Worm (Caenorhabditis elegans) whole organism, L4 larva: ENCODE data around the gene C17E7.13.

Experiments used
- aly-2 ChIP-seq: sonication (generic microtip); optimal IDR thresholded peaks from 2 replicates; lab custom pipeline; 2018; ENCODE audit warnings: missing biosample characterization, missing genetic modification characterization
- daf-19 ChIP-seq: fragments of 200-800 bp; sonication (Bioruptor generic); conservative IDR thresholded peaks from 2 replicates; pipeline ENCODE4 v1.3.6; 2022; ENCODE audit warnings: missing genetic modification characterization, missing compliant biosample characterization
- mdl-1 ChIP-seq, 2 experiments: fragments of 150-350 bp in 1 of 2; sonication (generic microtip) in 1 of 2; optimal IDR thresholded peaks; 2 replicates each; lab custom pipeline; 2014 to 2017; ENCODE audit warnings: missing biosample characterization in 2 of 2, missing genetic modification characterization in 2 of 2
- nhr-28 ChIP-seq: fragments of 150-350 bp; optimal IDR thresholded peaks from 2 replicates; lab custom pipeline; 2014; ENCODE audit warnings: missing biosample characterization, missing genetic modification characterization
- nhr-42 ChIP-seq: fragments of 200-800 bp; sonication (Bioruptor generic); IDR thresholded peaks from 2 replicates; pipeline ENCODE4 v1.3.6; 2022; ENCODE audit warnings: missing genetic modification characterization, missing compliant biosample characterization
- nhr-48 ChIP-seq: sonication (generic microtip); optimal IDR thresholded peaks from 2 replicates; lab custom pipeline; 2016; ENCODE audit warnings: mild to moderate bottlenecking, missing genetic modification characterization, missing compliant biosample characterization
- spr-1 ChIP-seq: sonication (generic microtip); optimal IDR thresholded peaks from 2 replicates; lab custom pipeline; 2016; ENCODE audit warnings: mild to moderate bottlenecking, missing genetic modification characterization, missing compliant biosample characterization

DNA sequence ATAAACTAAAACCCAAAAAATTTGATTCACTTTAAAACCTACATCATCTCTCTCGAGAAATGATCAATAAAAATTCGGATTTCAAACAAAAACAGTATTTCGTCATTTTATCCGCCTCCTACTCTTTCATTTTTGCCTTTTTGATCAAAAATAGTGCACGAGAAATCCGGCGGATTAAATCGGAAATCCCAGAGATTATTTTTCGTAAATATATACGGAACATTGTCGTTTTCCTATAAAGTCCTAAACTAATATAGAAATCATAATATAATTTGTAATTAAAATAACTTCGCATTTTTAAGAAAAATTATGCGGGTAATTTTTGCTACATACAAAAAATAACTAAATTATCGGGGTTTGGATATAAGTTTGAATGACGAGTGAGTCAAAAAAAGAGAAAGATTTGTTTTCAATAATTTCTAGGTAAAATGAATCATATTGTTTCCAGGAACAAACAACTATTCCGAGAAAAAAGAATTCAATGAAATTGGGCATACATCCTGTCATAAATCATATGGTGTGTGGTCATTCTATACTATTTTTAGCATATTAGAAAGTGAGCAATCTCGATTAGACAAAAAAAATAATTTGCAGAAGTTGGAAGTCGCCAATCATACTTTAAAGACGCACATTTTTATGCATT, 14.9 kb downstream of the C17E7.13 start, which contains the start of gene nhr-158:
- no peak for TF ChIP-seq daf-19 (GFP tag; lab: Robert Waterston, UW)
- TF ChIP-seq mdl-1 (tag; optimal IDR thresholded peaks at IDR 0.05; lab: Kevin White, UChicago): no peak
- TF ChIP-seq spr-1 (tag; lab: Kevin White, UChicago): no peak
- peak; percentile 13 for TF ChIP-seq nhr-48 (tag; lab: Kevin White, UChicago)
- TF ChIP-seq nhr-28 (tag; lab: Kevin White, UChicago): no peak
- TF ChIP-seq nhr-42 (GFP tag; lab: Robert Waterston, UW): no peak
- no peak for TF ChIP-seq aly-2 (tag; lab: Kevin White, UChicago)
